Fruit fly (Drosophila melanogaster): ENCODE measurements around the gene CG32161.

- TF ChIP-seq sage (GFP tag; optimal IDR thresholded peaks at IDR 0.05), result no peak
- TF ChIP-seq psq (GFP tag; optimal IDR thresholded peaks at IDR 0.05), result no peak
- TF ChIP-seq dmrt93B (GFP tag; optimal IDR thresholded peaks at IDR 0.05), result no peak
- no peak for TF ChIP-seq Dif (GFP tag; optimal IDR thresholded peaks at IDR 0.05; ENCODE audit: partially characterized antibody)
- TF ChIP-seq Abd-B (GFP tag; optimal IDR thresholded peaks at IDR 0.05), result no peak
- TF ChIP-seq pan (optimal IDR thresholded peaks at IDR 0.05), result no peak
- TF ChIP-seq Vsx2 (GFP tag; optimal IDR thresholded peaks at IDR 0.05; ENCODE audit: partially characterized antibody), result no peak
- TF ChIP-seq CG9705 (GFP tag; optimal IDR thresholded peaks at IDR 0.05), result no peak
- TF ChIP-seq woc (GFP tag; optimal IDR thresholded peaks at IDR 0.05), result no peak
- TF ChIP-seq usp (GFP tag; optimal IDR thresholded peaks at IDR 0.05), result no peak
- no peak for TF ChIP-seq ey (GFP tag; optimal IDR thresholded peaks at IDR 0.05)
- TF ChIP-seq OdsH (GFP tag; optimal IDR thresholded peaks at IDR 0.05), result no peak
- TF ChIP-seq tai (GFP tag; optimal IDR thresholded peaks at IDR 0.05), result no peak
Measured at dm6 chr3L:16891914-16892313, 45.9 kb downstream of the CG32161 start.
